Fruit fly (Drosophila melanogaster): ENCODE data around the gene Ttc30.

- TF ChIP-seq Fer2 (tag; optimal IDR thresholded peaks at IDR 0.05) (no peak), nau (GFP tag; optimal IDR thresholded peaks at IDR 0.05) (peak; percentile 5), Ets97D (GFP tag; optimal IDR thresholded peaks at IDR 0.05) (no peak), CG31224 (GFP tag; IDR thresholded peaks at IDR 0.05) (no peak), Sry-δ (GFP tag; optimal IDR thresholded peaks at IDR 0.05) (no peak), Sox100B (GFP tag; optimal IDR thresholded peaks at IDR 0.05) (no peak), Lim3 (GFP tag; IDR thresholded peaks at IDR 0.05) (no peak), Dll (GFP tag; IDR thresholded peaks at IDR 0.05; ENCODE audit: partially characterized antibody) (no peak), CG14441 (GFP tag; IDR thresholded peaks at IDR 0.05) (no peak), ttk (GFP tag; IDR thresholded peaks at IDR 0.05) (no peak)
These were observed 5.1 kb upstream of the Ttc30 start for dm6 chr2L:13101477-13101876.

All from whole organism, embryonic.